Worm (Caenorhabditis elegans) whole organism, L4 larva: ENCODE results near the gene nhr-142.
"Not testable (repeated sequence)": the region's sequence is repeated elsewhere in the genome, so short reads cannot be mapped to it uniquely, and the experiment has no call there.

Experiments
- ceh-82 ChIP-seq: sonication (generic microtip); optimal IDR thresholded peaks from 2 replicates; lab custom pipeline; 2017; ENCODE audit warnings: missing biosample characterization, missing genetic modification characterization
- fkh-10 ChIP-seq: fragments of 150-350 bp; optimal IDR thresholded peaks from 2 replicates; lab custom pipeline; 2014; ENCODE audit warnings: missing biosample characterization, missing genetic modification reagents, missing genetic modification characterization
- lin-15B ChIP-seq: fragments of 150-350 bp; sonication (generic microtip); optimal IDR thresholded peaks from 3 replicates; lab custom pipeline; 2014; ENCODE audit warnings: missing biosample characterization, missing genetic modification characterization
- madf-5 ChIP-seq, 2 experiments: fragments of 200-800 bp; sonication (Bioruptor generic); IDR thresholded peaks; 2 replicates each; pipeline ENCODE4 v1.3.6; 2022; ENCODE audit warnings: missing compliant biosample characterization in 2 of 2, missing genetic modification characterization in 2 of 2
- nhr-11 ChIP-seq: fragments of 150-350 bp; optimal IDR thresholded peaks from 2 replicates; lab custom pipeline; 2014; ENCODE audit warnings: missing biosample characterization, missing genetic modification characterization
- nhr-237 ChIP-seq: sonication (generic microtip); optimal IDR thresholded peaks from 2 replicates; lab custom pipeline; 2017; ENCODE audit warnings: missing biosample characterization, missing genetic modification characterization
- nhr-77 ChIP-seq: fragments of 150-350 bp; optimal IDR thresholded peaks from 2 replicates; lab custom pipeline; 2014; ENCODE audit warnings: missing biosample characterization, missing genetic modification characterization
- pha-4 ChIP-seq, 2 experiments: fragments of 150-350 bp in 1 of 2; fragments of 200-800 bp in 1 of 2; sonication (Bioruptor generic) in 1 of 2; IDR thresholded peaks in 1 of 2; optimal IDR thresholded peaks in 1 of 2; 2 replicates each; pipeline versions ENCODE4 v1.3.6 to Lab custom; 2014 to 2022; ENCODE audit warnings: missing genetic modification characterization in 2 of 2, missing genetic modification reagents in 2 of 2, missing biosample characterization in 1 of 2, missing compliant biosample characterization in 1 of 2
- skn-1 ChIP-seq: fragments of 150-350 bp; optimal IDR thresholded peaks from 2 replicates; lab custom pipeline; 2014; ENCODE audit warnings: missing biosample characterization, missing genetic modification characterization

DNA sequence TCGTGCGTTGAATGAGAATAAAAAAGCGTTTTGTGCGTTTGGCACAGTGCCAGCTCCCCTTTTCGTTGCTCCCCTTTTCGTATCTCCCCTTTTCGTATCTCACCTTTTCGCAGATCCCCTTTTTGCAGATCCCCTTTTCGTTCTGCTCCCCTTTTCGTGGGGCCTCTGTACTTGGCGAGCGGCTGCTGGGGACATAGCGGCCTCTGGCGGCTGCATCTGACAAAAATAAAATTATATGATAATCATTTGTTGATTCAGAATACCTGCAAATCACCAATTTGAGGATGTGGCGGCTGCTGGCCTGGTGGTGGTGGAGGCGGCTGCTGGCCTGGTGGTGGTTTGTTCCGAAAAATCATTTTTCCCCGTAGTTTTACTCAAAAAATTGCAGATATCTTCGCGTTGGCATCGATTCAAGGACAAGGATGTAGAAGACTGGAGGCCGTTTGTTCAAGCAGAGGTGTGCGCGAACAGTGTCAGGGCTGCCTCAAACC, 35.1 kb downstream of the nhr-142 start, which contains the start of gene K09H11.11:
- not testable (repeated sequence) for TF ChIP-seq pha-4 (GFP tag; IDR thresholded peaks at IDR 0.05; lab: Robert Waterston, UW); pha-4 (tag; optimal IDR thresholded peaks at IDR 0.05; lab: Kevin White, UChicago); nhr-11 (tag; lab: Kevin White, UChicago); skn-1 (tag; lab: Kevin White, UChicago); ceh-82; fkh-10; madf-5 (GFP tag; IDR thresholded peaks at IDR 0.05; lab: Robert Waterston, UW); lin-15B; nhr-237 (tag; lab: Kevin White, UChicago); nhr-77 (tag; lab: Kevin White, UChicago)
